Fruit fly (Drosophila melanogaster) whole organism, embryonic: ENCODE measurements around the gene Bgb.

Source experiments
- Antp ChIP-seq: fragments of 200-800 bp; sonication (Bioruptor generic); optimal IDR thresholded peaks from 3 replicates; lab custom pipeline; 2016; ENCODE audit warnings: missing biosample characterization, missing genetic modification characterization
- B-H1 ChIP-seq: fragments of 200-800 bp; sonication (Bioruptor generic); IDR thresholded peaks from 3 replicates; pipeline ENCODE4 v1.3.6; 2022; ENCODE audit warnings: missing biosample characterization, missing genetic modification characterization
- B-H2 ChIP-seq: fragments of 200-800 bp; sonication (Bioruptor generic); optimal IDR thresholded peaks from 2 replicates; lab custom pipeline; 2018; ENCODE audit warnings: missing biosample characterization, mild to moderate bottlenecking, missing genetic modification characterization
- BEAF-32 ChIP-seq: fragments of 200-800 bp; sonication (Bioruptor generic); optimal IDR thresholded peaks from 3 replicates; lab custom pipeline; 2017; ENCODE audit warnings: missing biosample characterization, missing genetic modification characterization, mild to moderate bottlenecking, moderate library complexity, missing genetic modification reagents
- CG10209 ChIP-seq: fragments of 200-800 bp; sonication (Bioruptor generic); optimal IDR thresholded peaks from 3 replicates; lab custom pipeline; 2017; ENCODE audit warnings: missing biosample characterization, mild to moderate bottlenecking, missing genetic modification characterization, missing genetic modification reagents
- CG10543 ChIP-seq: fragments of 200-800 bp; sonication (Bioruptor generic); optimal IDR thresholded peaks from 3 replicates; lab custom pipeline; 2017; ENCODE audit warnings: missing biosample characterization, mild to moderate bottlenecking, missing genetic modification characterization, moderate library complexity
- CG11085 ChIP-seq: fragments of 200-800 bp; sonication (Bioruptor generic); IDR thresholded peaks from 2 replicates; pipeline ENCODE4 v1.3.6; 2022; ENCODE audit warnings: missing biosample characterization, missing genetic modification characterization
- CG11504 ChIP-seq: fragments of 200-800 bp; sonication (Bioruptor generic); optimal IDR thresholded peaks from 3 replicates; lab custom pipeline; 2019; ENCODE audit warnings: missing biosample characterization, mild to moderate bottlenecking, missing genetic modification characterization, moderate library complexity
- CG1529 ChIP-seq: fragments of 200-800 bp; sonication (Bioruptor generic); optimal IDR thresholded peaks from 3 replicates; lab custom pipeline; 2018; ENCODE audit warnings: missing biosample characterization, missing genetic modification characterization
- CG17385 ChIP-seq: fragments of 200-800 bp; sonication (Bioruptor generic); optimal IDR thresholded peaks from 3 replicates; lab custom pipeline; 2018; ENCODE audit warnings: missing biosample characterization, mild to moderate bottlenecking, missing genetic modification characterization
- CG18599 ChIP-seq: fragments of 200-800 bp; sonication (Bioruptor generic); optimal IDR thresholded peaks from 3 replicates; lab custom pipeline; 2017; ENCODE audit warnings: missing biosample characterization, missing genetic modification characterization, mild to moderate bottlenecking, moderate library complexity, missing genetic modification reagents
- CG2129 ChIP-seq: fragments of 200-800 bp; sonication (Bioruptor generic); IDR thresholded peaks from 2 replicates; pipeline ENCODE4 v1.3.6; 2022; ENCODE audit warnings: missing biosample characterization, missing genetic modification characterization; ENCODE audit not compliant: partially characterized antibody
- CG2199 ChIP-seq: fragments of 200-800 bp; sonication (Bioruptor generic); IDR thresholded peaks from 3 replicates; pipeline ENCODE4 v1.3.6; 2022; ENCODE audit warnings: missing biosample characterization, missing genetic modification characterization
- CG31388 ChIP-seq: fragments of 200-800 bp; sonication (Bioruptor generic); optimal IDR thresholded peaks from 2 replicates; lab custom pipeline; 2016; ENCODE audit warnings: missing biosample characterization, missing genetic modification characterization
- CG3407 ChIP-seq: fragments of 200-800 bp; sonication (Bioruptor generic); optimal IDR thresholded peaks from 2 replicates; lab custom pipeline; 2018; ENCODE audit warnings: missing biosample characterization, mild to moderate bottlenecking, missing genetic modification characterization
- CG34376 ChIP-seq: fragments of 200-800 bp; sonication (Bioruptor generic); optimal IDR thresholded peaks from 2 replicates; lab custom pipeline; 2018; ENCODE audit warnings: missing biosample characterization, mild to moderate bottlenecking, missing genetic modification characterization
- CG4707 ChIP-seq: fragments of 200-800 bp; sonication (Bioruptor generic); optimal IDR thresholded peaks from 2 replicates; lab custom pipeline; 2018; ENCODE audit warnings: missing biosample characterization, mild to moderate bottlenecking, missing genetic modification characterization, moderate library complexity
- CG6254 ChIP-seq: fragments of 200-800 bp; sonication (Bioruptor generic); optimal IDR thresholded peaks from 3 replicates; lab custom pipeline; 2017; ENCODE audit warnings: mild to moderate bottlenecking, missing biosample characterization, missing genetic modification reagents, missing genetic modification characterization
- CG6854 ChIP-seq: fragments of 200-800 bp; sonication (Bioruptor generic); optimal IDR thresholded peaks from 3 replicates; lab custom pipeline; 2017; ENCODE audit warnings: missing biosample characterization, mild to moderate bottlenecking, missing genetic modification characterization
- CG8359 ChIP-seq: fragments of 200-800 bp; sonication (Bioruptor generic); optimal IDR thresholded peaks from 2 replicates; lab custom pipeline; 2017; ENCODE audit warnings: missing biosample characterization, mild to moderate bottlenecking, missing genetic modification characterization, borderline replicate concordance
- CG8765 ChIP-seq: fragments of 200-800 bp; sonication (Bioruptor generic); IDR thresholded peaks from 2 replicates; pipeline ENCODE4 v1.3.6; 2022; ENCODE audit warnings: missing biosample characterization, missing genetic modification characterization
- CrebB ChIP-seq: fragments of 200-800 bp; sonication (Bioruptor generic); optimal IDR thresholded peaks from 3 replicates; lab custom pipeline; 2018; ENCODE audit warnings: missing biosample characterization, mild to moderate bottlenecking, missing genetic modification characterization
- D19B ChIP-seq: fragments of 200-800 bp; sonication (Bioruptor generic); optimal IDR thresholded peaks from 2 replicates; lab custom pipeline; 2017; ENCODE audit warnings: missing biosample characterization, mild to moderate bottlenecking, missing genetic modification characterization
- Doc3 ChIP-seq: fragments of 200-800 bp; sonication (Bioruptor generic); IDR thresholded peaks from 3 replicates; pipeline ENCODE4 v1.3.6; 2022; ENCODE audit warnings: missing biosample characterization, missing genetic modification characterization; ENCODE audit not compliant: partially characterized antibody
- E2f1 ChIP-seq: fragments of 200-800 bp; sonication (Bioruptor generic); IDR thresholded peaks from 2 replicates; pipeline ENCODE4 v1.3.6; 2022; ENCODE audit warnings: missing biosample characterization, missing genetic modification characterization
- Fer2 ChIP-seq: fragments of 200-800 bp; sonication (Bioruptor generic); optimal IDR thresholded peaks from 2 replicates; lab custom pipeline; 2018; ENCODE audit warnings: missing biosample characterization, mild to moderate bottlenecking, missing genetic modification characterization, moderate library complexity
- Gug ChIP-seq: fragments of 200-800 bp; sonication (Bioruptor generic); IDR thresholded peaks from 4 replicates; pipeline ENCODE4 v1.3.6; 2022; ENCODE audit warnings: missing biosample characterization, missing genetic modification characterization
- HLH54F ChIP-seq: fragments of 200-800 bp; sonication (Bioruptor generic); optimal IDR thresholded peaks from 3 replicates; lab custom pipeline; 2016; ENCODE audit warnings: missing biosample characterization, missing genetic modification characterization
- Hmx ChIP-seq: fragments of 200-800 bp; sonication (Bioruptor generic); optimal IDR thresholded peaks from 2 replicates; lab custom pipeline; 2016; ENCODE audit warnings: missing biosample characterization, missing genetic modification characterization
- MTF-1 ChIP-seq: fragments of 200-800 bp; sonication (Bioruptor generic); optimal IDR thresholded peaks from 2 replicates; lab custom pipeline; 2018; ENCODE audit warnings: missing biosample characterization, mild to moderate bottlenecking, missing genetic modification characterization, borderline replicate concordance
- Mad ChIP-seq: fragments of 200-800 bp; sonication (Bioruptor generic); optimal IDR thresholded peaks from 2 replicates; lab custom pipeline; 2016; ENCODE audit warnings: missing biosample characterization, missing genetic modification characterization
- Myb ChIP-seq: fragments of 200-800 bp; sonication (Bioruptor generic); optimal IDR thresholded peaks from 2 replicates; lab custom pipeline; 2016; ENCODE audit warnings: missing biosample characterization, missing genetic modification characterization
- Opbp ChIP-seq: fragments of 200-800 bp; sonication (Bioruptor generic); IDR thresholded peaks from 3 replicates; pipeline ENCODE4 v1.3.6; 2022; ENCODE audit warnings: missing biosample characterization, missing genetic modification characterization; ENCODE audit not compliant: partially characterized antibody
- Ptx1 ChIP-seq: fragments of 200-800 bp; sonication (Bioruptor generic); IDR thresholded peaks from 2 replicates; pipeline ENCODE4 v1.3.6; 2022; ENCODE audit warnings: missing biosample characterization, missing genetic modification characterization
- abd-A ChIP-seq: fragments of 200-800 bp; sonication (Bioruptor generic); optimal IDR thresholded peaks from 3 replicates; lab custom pipeline; 2019; ENCODE audit warnings: missing biosample characterization, mild to moderate bottlenecking, missing genetic modification characterization, moderate library complexity
- amos ChIP-seq: fragments of 200-800 bp; sonication (Bioruptor generic); IDR thresholded peaks from 2 replicates; pipeline ENCODE4 v1.3.6; 2022; ENCODE audit warnings: missing biosample characterization, missing genetic modification characterization; ENCODE audit not compliant: partially characterized antibody
- br ChIP-seq: fragments of >200 bp; optimal IDR thresholded peaks from 2 replicates; lab custom pipeline; 2017
- cad ChIP-seq: fragments of >200 bp; optimal IDR thresholded peaks from 2 replicates; lab custom pipeline; 2017; ENCODE audit warnings: missing biosample characterization, missing genetic modification characterization
- chm ChIP-seq: fragments of 200-800 bp; sonication (Bioruptor generic); IDR thresholded peaks from 2 replicates; pipeline ENCODE4 v1.3.6; 2022; ENCODE audit warnings: missing biosample characterization, missing genetic modification characterization
- crp ChIP-seq, 2 experiments: fragments of 200-800 bp; sonication (Bioruptor generic); optimal IDR thresholded peaks; 2 replicates in 1 of 2; 3 replicates in 1 of 2; lab custom pipeline; 2017; ENCODE audit warnings: missing biosample characterization in 2 of 2, missing genetic modification characterization in 2 of 2, mild to moderate bottlenecking in 1 of 2, moderate library complexity in 1 of 2
- dm ChIP-seq: fragments of 200-800 bp; sonication (Bioruptor generic); optimal IDR thresholded peaks from 3 replicates; lab custom pipeline; 2016; ENCODE audit warnings: missing biosample characterization, missing genetic modification characterization
- ewg ChIP-seq: fragments of 200-800 bp; sonication (Bioruptor generic); optimal IDR thresholded peaks from 3 replicates; lab custom pipeline; 2017; ENCODE audit warnings: mild to moderate bottlenecking, missing biosample characterization, missing genetic modification reagents, missing genetic modification characterization
- gsb-n ChIP-seq: fragments of 200-800 bp; sonication (Bioruptor generic); optimal IDR thresholded peaks from 3 replicates; lab custom pipeline; 2018; ENCODE audit warnings: missing biosample characterization, mild to moderate bottlenecking, missing genetic modification characterization
- pzg ChIP-seq: fragments of 200-800 bp; sonication (Bioruptor generic); optimal IDR thresholded peaks from 3 replicates; lab custom pipeline; 2018; ENCODE audit warnings: missing biosample characterization, mild to moderate bottlenecking, missing genetic modification characterization, moderate library complexity
- sisA ChIP-seq: fragments of 200-800 bp; sonication (Bioruptor generic); IDR thresholded peaks from 2 replicates; pipeline ENCODE4 v1.3.6; 2022; ENCODE audit warnings: missing biosample characterization, missing genetic modification characterization
- tin ChIP-seq: fragments of 200-800 bp; sonication (Bioruptor generic); optimal IDR thresholded peaks from 3 replicates; lab custom pipeline; 2016; ENCODE audit warnings: missing biosample characterization, missing genetic modification characterization
- tna ChIP-seq: fragments of 200-800 bp; sonication (Bioruptor generic); IDR thresholded peaks from 2 replicates; pipeline ENCODE4 v1.3.6; 2022; ENCODE audit warnings: missing biosample characterization, missing genetic modification characterization; ENCODE audit not compliant: partially characterized antibody
- zen ChIP-seq: fragments of 200-800 bp; sonication (Bioruptor generic); optimal IDR thresholded peaks from 3 replicates; lab custom pipeline; 2018; ENCODE audit warnings: missing biosample characterization, mild to moderate bottlenecking, missing genetic modification characterization, moderate library complexity
- zfh2 ChIP-seq: fragments of 200-800 bp; sonication (Bioruptor generic); optimal IDR thresholded peaks from 2 replicates; lab custom pipeline; 2016; ENCODE audit warnings: missing biosample characterization, missing genetic modification characterization

Gene Bgb

dm6 chr3L:1647276-1647919 lies 7.9 kb downstream of the Bgb start, which contains the start of the genes CG17249 and Bro (continued):
- TF ChIP-seq Opbp (GFP tag; lab: Robert Waterston, UW) (peak; percentile 52; the same call in 1 of the 3 replicates), Ptx1 (GFP tag; lab: Robert Waterston, UW) (0 out of 2 replicates have a peak, but pooled peaks have one; percentile 27), ewg (GFP tag; lab: Kevin White, UChicago) (no peak), sisA (no peak), BEAF-32 (peak; percentile 39), CG2129 (no peak), pzg (GFP tag; lab: Kevin White, UChicago) (peak; percentile 93), CG8765 (GFP tag; lab: Robert Waterston, UW) (no peak), tin (GFP tag; lab: Kevin White, UChicago) (no peak), CG11504 (tag; lab: Kevin White, UChicago) (no peak), gsb-n (no peak), cad (GFP tag; lab: Kevin White, UChicago) (no peak), E2f1 (GFP tag; lab: Robert Waterston, UW) (no peak), Antp (peak; percentile 27), CG10209 (GFP tag; lab: Kevin White, UChicago) (no peak), CG31388 (no peak), Hmx (no peak), abd-A (tag; lab: Kevin White, UChicago) (no peak), amos (GFP tag; lab: Robert Waterston, UW) (peak; percentile 41; the same call in 1 of the 2 replicates), CG2199 (GFP tag; lab: Robert Waterston, UW) (no peak), CG34376 (GFP tag; lab: Kevin White, UChicago) (peak; percentile 16), Mad (GFP tag; lab: Kevin White, UChicago) (peak; percentile 38), zfh2 (GFP tag; lab: Kevin White, UChicago) (peak; percentile 54), CG18599 (GFP tag; lab: Kevin White, UChicago) (no peak), zen (tag; lab: Kevin White, UChicago) (no peak), crp (GFP tag; optimal IDR thresholded peaks at IDR 0.05; lab: Kevin White, UChicago) (peak; percentile 87 to 97), CG8359 (GFP tag; lab: Kevin White, UChicago) (no peak), CG11085 (GFP tag; lab: Robert Waterston, UW) (no peak), HLH54F (peak; percentile 55), CG1529 (GFP tag; lab: Kevin White, UChicago) (no peak), Fer2 (tag; lab: Kevin White, UChicago) (no peak), CG6854 (GFP tag; lab: Kevin White, UChicago) (no peak), br (lab: Kevin White, UChicago) (no peak), CG6254 (GFP tag; lab: Kevin White, UChicago) (no peak), Myb (GFP tag; lab: Kevin White, UChicago) (peak; percentile 96), CG3407 (GFP tag; lab: Kevin White, UChicago) (no peak), CG17385 (GFP tag; lab: Kevin White, UChicago) (peak; percentile 38), B-H1 (GFP tag; lab: Robert Waterston, UW) (no peak), Gug (no peak), tna (GFP tag; lab: Robert Waterston, UW) (no peak), CrebB (tag; lab: Kevin White, UChicago) (no peak), dm (GFP tag; lab: Kevin White, UChicago) (peak; percentile 39), B-H2 (GFP tag; lab: Kevin White, UChicago) (peak; percentile 80), CG10543 (no peak), MTF-1 (no peak), CG4707 (GFP tag; lab: Kevin White, UChicago) (no peak), Doc3 (GFP tag; lab: Robert Waterston, UW) (0 out of 3 replicates have a peak, but pooled peaks have one; percentile 21), D19B (GFP tag; lab: Kevin White, UChicago) (no peak), chm (no peak)
